Fruit fly (Drosophila melanogaster) whole organism, embryonic: ENCODE data around the gene Acp62F.

Experiments used
- Aef1 ChIP-seq: fragments of 200-800 bp; sonication (Bioruptor generic); IDR thresholded peaks from 3 replicates; pipeline ENCODE4 v1.3.6; 2022; ENCODE audit warnings: missing biosample characterization, missing genetic modification characterization
- CG10654 ChIP-seq: fragments of 200-800 bp; sonication (Bioruptor generic); optimal IDR thresholded peaks from 2 replicates; lab custom pipeline; 2016; ENCODE audit warnings: missing biosample characterization, missing genetic modification characterization
- CG11247 ChIP-seq: fragments of 200-800 bp; sonication (Bioruptor generic); IDR thresholded peaks from 2 replicates; pipeline ENCODE4 v1.3.6; 2022; ENCODE audit warnings: missing biosample characterization, missing genetic modification characterization
- CG14965 ChIP-seq: fragments of 200-800 bp; sonication (Bioruptor generic); optimal IDR thresholded peaks from 2 replicates; lab custom pipeline; 2016; ENCODE audit warnings: missing biosample characterization, missing genetic modification characterization, borderline replicate concordance
- CG15011 ChIP-seq: fragments of 200-800 bp; sonication (Bioruptor generic); optimal IDR thresholded peaks from 3 replicates; lab custom pipeline; 2018; ENCODE audit warnings: missing biosample characterization, mild to moderate bottlenecking, missing genetic modification characterization
- CG1603 ChIP-seq: fragments of 200-800 bp; sonication (Bioruptor generic); optimal IDR thresholded peaks from 2 replicates; lab custom pipeline; 2019; ENCODE audit warnings: missing biosample characterization, mild to moderate bottlenecking, missing genetic modification characterization, moderate library complexity
- CG16813 ChIP-seq: fragments of 200-800 bp; sonication (Bioruptor generic); IDR thresholded peaks from 3 replicates; pipeline ENCODE4 v1.3.6; 2022; ENCODE audit warnings: missing biosample characterization, missing genetic modification characterization; ENCODE audit not compliant: partially characterized antibody
- CG18599 ChIP-seq: fragments of 200-800 bp; sonication (Bioruptor generic); optimal IDR thresholded peaks from 3 replicates; lab custom pipeline; 2017; ENCODE audit warnings: missing biosample characterization, missing genetic modification characterization, mild to moderate bottlenecking, moderate library complexity, missing genetic modification reagents
- CG3281 ChIP-seq: fragments of 200-800 bp; sonication (Bioruptor generic); optimal IDR thresholded peaks from 3 replicates; lab custom pipeline; 2017; ENCODE audit warnings: missing biosample characterization, mild to moderate bottlenecking, missing genetic modification characterization
- CG34224 ChIP-seq: fragments of 200-800 bp; sonication (Bioruptor generic); IDR thresholded peaks from 3 replicates; pipeline ENCODE4 v1.3.6; 2022; ENCODE audit warnings: missing biosample characterization, missing genetic modification characterization; ENCODE audit not compliant: partially characterized antibody
- CG34422 ChIP-seq: fragments of 200-800 bp; sonication (Bioruptor generic); IDR thresholded peaks from 3 replicates; pipeline ENCODE4 v1.3.6; 2022; ENCODE audit warnings: missing biosample characterization, missing genetic modification characterization
- CG6175 ChIP-seq: fragments of 200-800 bp; sonication (Bioruptor generic); IDR thresholded peaks from 3 replicates; pipeline ENCODE4 v1.3.6; 2022; ENCODE audit warnings: missing biosample characterization, missing genetic modification characterization
- CG6654 ChIP-seq: fragments of 200-800 bp; sonication (Bioruptor generic); optimal IDR thresholded peaks from 2 replicates; lab custom pipeline; 2017; ENCODE audit warnings: missing biosample characterization, mild to moderate bottlenecking, missing genetic modification characterization
- CG6791 ChIP-seq: fragments of 200-800 bp; sonication (Bioruptor generic); IDR thresholded peaks from 3 replicates; pipeline ENCODE4 v1.3.6; 2022; ENCODE audit warnings: missing biosample characterization, missing genetic modification characterization; ENCODE audit not compliant: partially characterized antibody
- CG6854 ChIP-seq: fragments of 200-800 bp; sonication (Bioruptor generic); optimal IDR thresholded peaks from 3 replicates; lab custom pipeline; 2017; ENCODE audit warnings: missing biosample characterization, mild to moderate bottlenecking, missing genetic modification characterization
- CG7271 ChIP-seq: fragments of 200-800 bp; sonication (Bioruptor generic); optimal IDR thresholded peaks from 2 replicates; lab custom pipeline; 2018; ENCODE audit warnings: missing biosample characterization, mild to moderate bottlenecking, missing genetic modification characterization, moderate library complexity
- CG8290 ChIP-seq, 3 experiments: fragments of 200-800 bp; sonication (Bioruptor generic); optimal IDR thresholded peaks; 2 replicates each; lab custom pipeline; 2016 to 2019; ENCODE audit warnings: missing biosample characterization in 3 of 3, missing genetic modification characterization in 3 of 3, mild to moderate bottlenecking in 2 of 3, moderate library complexity in 1 of 3
- CG9817 ChIP-seq: fragments of 200-800 bp; sonication (Bioruptor generic); optimal IDR thresholded peaks from 2 replicates; lab custom pipeline; 2018; ENCODE audit warnings: missing biosample characterization, mild to moderate bottlenecking, missing genetic modification characterization, moderate library complexity
- CTCF ChIP-seq: fragments of 200-800 bp; sonication (Bioruptor generic); optimal IDR thresholded peaks from 2 replicates; lab custom pipeline; 2017; ENCODE audit warnings: missing biosample characterization, mild to moderate bottlenecking, missing genetic modification characterization, moderate library complexity
- Chrac-16 ChIP-seq: fragments of 200-800 bp; sonication (Bioruptor generic); optimal IDR thresholded peaks from 3 replicates; lab custom pipeline; 2016; ENCODE audit warnings: missing biosample characterization, missing genetic modification characterization
- Dek ChIP-seq: fragments of 200-800 bp; sonication (Bioruptor generic); optimal IDR thresholded peaks from 3 replicates; lab custom pipeline; 2019; ENCODE audit warnings: missing biosample characterization, mild to moderate bottlenecking, missing genetic modification characterization, moderate library complexity
- Dip2 ChIP-seq: fragments of 200-800 bp; sonication (Bioruptor generic); IDR thresholded peaks from 2 replicates; pipeline ENCODE4 v1.3.6; 2022; ENCODE audit warnings: missing biosample characterization, missing genetic modification characterization
- Doc2 ChIP-seq: fragments of 200-800 bp; sonication (Bioruptor generic); IDR thresholded peaks from 2 replicates; pipeline ENCODE4 v1.3.6; 2022; ENCODE audit warnings: missing biosample characterization, missing genetic modification characterization
- Dp ChIP-seq: fragments of 200-800 bp; sonication (Bioruptor generic); optimal IDR thresholded peaks from 2 replicates; lab custom pipeline; 2018; ENCODE audit warnings: missing biosample characterization, mild to moderate bottlenecking, missing genetic modification characterization, moderate library complexity
- Fer1 ChIP-seq: fragments of 200-800 bp; sonication (Bioruptor generic); optimal IDR thresholded peaks from 2 replicates; lab custom pipeline; 2017; ENCODE audit warnings: missing biosample characterization, mild to moderate bottlenecking, missing genetic modification characterization
- Fer3 ChIP-seq: fragments of 200-800 bp; sonication (Bioruptor generic); optimal IDR thresholded peaks from 2 replicates; lab custom pipeline; 2018; ENCODE audit warnings: missing biosample characterization, mild to moderate bottlenecking, missing genetic modification characterization, moderate library complexity
- GATAe ChIP-seq: fragments of 200-800 bp; sonication (Bioruptor generic); conservative IDR thresholded peaks from 2 replicates; pipeline ENCODE4 v1.3.6; 2022; ENCODE audit warnings: missing biosample characterization, missing genetic modification characterization
- HLH4C ChIP-seq: fragments of 200-800 bp; sonication (Bioruptor generic); IDR thresholded peaks from 3 replicates; pipeline ENCODE4 v1.3.6; 2022; ENCODE audit warnings: missing biosample characterization, missing genetic modification characterization; ENCODE audit not compliant: partially characterized antibody
- HmgZ ChIP-seq: fragments of 200-800 bp; sonication (Bioruptor generic); optimal IDR thresholded peaks from 2 replicates; lab custom pipeline; 2018; ENCODE audit warnings: missing biosample characterization, mild to moderate bottlenecking, missing genetic modification characterization
- MBD-R2 ChIP-seq: fragments of 200-800 bp; sonication (Bioruptor generic); IDR thresholded peaks from 2 replicates; pipeline ENCODE4 v1.3.6; 2022; ENCODE audit warnings: missing biosample characterization, missing genetic modification characterization
- Myb ChIP-seq: fragments of 200-800 bp; sonication (Bioruptor generic); optimal IDR thresholded peaks from 2 replicates; lab custom pipeline; 2016; ENCODE audit warnings: missing biosample characterization, missing genetic modification characterization
- Rfx ChIP-seq: fragments of 200-800 bp; sonication (Bioruptor generic); IDR thresholded peaks from 2 replicates; pipeline ENCODE4 v1.3.6; 2022; ENCODE audit warnings: missing biosample characterization, missing genetic modification characterization
- Sox102F ChIP-seq: fragments of 200-800 bp; sonication (Bioruptor generic); optimal IDR thresholded peaks from 2 replicates; lab custom pipeline; 2018; ENCODE audit warnings: missing biosample characterization, mild to moderate bottlenecking, missing genetic modification characterization, moderate library complexity
- bcd ChIP-seq: fragments of 200-800 bp; sonication (Bioruptor generic); optimal IDR thresholded peaks from 2 replicates; lab custom pipeline; 2017; ENCODE audit warnings: missing biosample characterization, mild to moderate bottlenecking, missing genetic modification characterization
- bsh ChIP-seq, 2 experiments: fragments of 200-800 bp; sonication (Bioruptor generic); optimal IDR thresholded peaks; 2 replicates each; lab custom pipeline; 2017 to 2018; ENCODE audit warnings: mild to moderate bottlenecking in 2 of 2, missing biosample characterization in 2 of 2, missing genetic modification characterization in 2 of 2, moderate library complexity in 1 of 2
- cg ChIP-seq: fragments of 200-800 bp; sonication (Bioruptor generic); optimal IDR thresholded peaks from 3 replicates; lab custom pipeline; 2019; ENCODE audit warnings: missing biosample characterization, mild to moderate bottlenecking, missing genetic modification characterization, moderate library complexity
- dati ChIP-seq: fragments of 200-800 bp; sonication (Bioruptor generic); IDR thresholded peaks from 2 replicates; pipeline ENCODE4 v1.3.6; 2022; ENCODE audit warnings: missing biosample characterization, missing genetic modification characterization
- exex ChIP-seq: fragments of 200-800 bp; sonication (Bioruptor generic); optimal IDR thresholded peaks from 4 replicates; lab custom pipeline; 2018; ENCODE audit warnings: missing biosample characterization, mild to moderate bottlenecking, missing genetic modification characterization, moderate library complexity
- eyg ChIP-seq: fragments of 200-800 bp; sonication (Bioruptor generic); optimal IDR thresholded peaks from 3 replicates; lab custom pipeline; 2016; ENCODE audit warnings: missing biosample characterization, missing genetic modification characterization
- fd3F ChIP-seq: fragments of 200-800 bp; sonication (Bioruptor generic); optimal IDR thresholded peaks from 2 replicates; lab custom pipeline; 2018; ENCODE audit warnings: missing biosample characterization, mild to moderate bottlenecking, missing genetic modification characterization, moderate library complexity
- fd96Cb ChIP-seq: fragments of 200-800 bp; sonication (Bioruptor generic); optimal IDR thresholded peaks from 2 replicates; lab custom pipeline; 2018; ENCODE audit warnings: missing biosample characterization, mild to moderate bottlenecking, missing genetic modification characterization, moderate library complexity
- maf-S ChIP-seq: fragments of 200-800 bp; sonication (Bioruptor generic); optimal IDR thresholded peaks from 2 replicates; lab custom pipeline; 2016; ENCODE audit warnings: missing biosample characterization, missing genetic modification characterization
- org-1 ChIP-seq: fragments of 200-800 bp; sonication (Bioruptor generic); optimal IDR thresholded peaks from 2 replicates; lab custom pipeline; 2017; ENCODE audit warnings: missing biosample characterization, missing genetic modification characterization
- pb ChIP-seq: fragments of 200-800 bp; sonication (Bioruptor generic); optimal IDR thresholded peaks from 3 replicates; lab custom pipeline; 2016; ENCODE audit warnings: missing biosample characterization, missing genetic modification characterization
- ranshi ChIP-seq: fragments of 200-800 bp; sonication (Bioruptor generic); IDR thresholded peaks from 2 replicates; pipeline ENCODE4 v1.3.6; 2022; ENCODE audit warnings: missing biosample characterization, missing genetic modification characterization
- slou ChIP-seq: fragments of 200-800 bp; sonication (Bioruptor generic); optimal IDR thresholded peaks from 3 replicates; lab custom pipeline; 2016; ENCODE audit warnings: missing biosample characterization, missing genetic modification characterization
- so ChIP-seq: fragments of 200-800 bp; sonication (Bioruptor generic); IDR thresholded peaks from 3 replicates; pipeline ENCODE4 v1.3.6; 2022; ENCODE audit warnings: missing biosample characterization, missing genetic modification characterization
- tup ChIP-seq: fragments of 200-800 bp; sonication (Bioruptor generic); optimal IDR thresholded peaks from 2 replicates; lab custom pipeline; 2016; ENCODE audit warnings: missing biosample characterization, mild to moderate bottlenecking, missing genetic modification characterization, moderate library complexity

The Acp62F gene

DNA sequence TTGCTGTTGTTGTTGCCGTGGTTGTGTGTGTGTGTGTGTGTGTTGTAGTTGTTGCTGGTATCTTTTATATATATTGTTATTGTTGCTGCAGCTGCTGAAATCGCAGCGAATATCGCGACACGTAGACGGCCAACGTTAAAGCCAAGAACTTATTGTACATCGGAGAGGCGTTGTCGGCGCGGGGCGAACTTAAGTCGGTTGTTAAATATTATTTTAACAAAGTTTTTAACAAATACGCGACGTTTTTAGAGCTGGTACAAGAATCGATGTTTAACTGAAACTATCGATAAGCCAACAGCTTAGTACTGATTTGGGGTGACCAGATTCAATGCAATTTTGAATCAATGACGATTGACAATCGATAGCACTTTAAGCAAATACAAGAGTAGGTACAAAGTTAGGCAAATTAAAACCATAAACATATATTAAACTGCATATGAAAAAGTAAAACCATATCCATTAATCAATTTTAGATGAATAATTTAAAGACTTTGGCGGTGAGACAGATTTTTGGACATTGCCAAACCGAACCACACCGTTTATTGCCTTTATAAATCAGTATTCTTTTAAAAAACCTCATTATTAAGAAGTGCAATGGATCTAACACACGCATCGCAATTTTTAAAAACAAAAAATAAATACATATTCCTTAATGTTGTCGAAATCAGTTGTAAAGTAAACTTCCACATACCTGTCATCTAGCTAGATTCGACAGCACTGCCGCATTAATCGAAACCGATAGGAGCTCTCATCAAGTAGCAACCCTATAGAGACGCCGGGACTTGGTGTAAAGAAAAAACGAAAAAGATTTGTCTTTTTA, 26.9 kb downstream of the Acp62F start, which contains the start of the genes Mrtf and Non2 (continued):
- TF ChIP-seq Myb (GFP tag; lab: Kevin White, UChicago) (peak; percentile 52), CG18599 (GFP tag; lab: Kevin White, UChicago) (peak; percentile 62), exex (peak; percentile 30), ranshi (peak; percentile 61; the same call in 1 of the 2 replicates), Dip2 (GFP tag; lab: Robert Waterston, UW) (no peak), CG11247 (GFP tag; lab: Robert Waterston, UW) (peak; percentile 34; the same call in 1 of the 2 replicates), CG9817 (tag; lab: Kevin White, UChicago) (peak; percentile 60), dati (GFP tag; lab: Robert Waterston, UW) (no peak), CG6175 (GFP tag; lab: Robert Waterston, UW) (no peak), bsh (GFP tag; optimal IDR thresholded peaks at IDR 0.05; lab: Kevin White, UChicago) (peak in 1 of 2 experiments; percentile 53), cg (GFP tag; lab: Kevin White, UChicago) (peak; percentile 91), so (GFP tag; lab: Robert Waterston, UW) (no peak), fd3F (GFP tag; lab: Kevin White, UChicago) (peak; percentile 45), CG15011 (peak; percentile 32), CG6654 (GFP tag; lab: Kevin White, UChicago) (no peak), org-1 (GFP tag; lab: Kevin White, UChicago) (no peak), CG6854 (peak; percentile 47), bcd (GFP tag; lab: Kevin White, UChicago) (peak; percentile 56), Sox102F (peak; percentile 41), Rfx (GFP tag; lab: Robert Waterston, UW) (peak; percentile 69), tup (GFP tag; lab: Kevin White, UChicago) (peak; percentile 2), CTCF (GFP tag; lab: Kevin White, UChicago) (peak; percentile 19), eyg (GFP tag; lab: Kevin White, UChicago) (peak; percentile 11), CG1603 (tag; lab: Kevin White, UChicago) (peak; percentile 18), slou (GFP tag; lab: Kevin White, UChicago) (no peak), pb (GFP tag; lab: Kevin White, UChicago) (peak; percentile 15), CG10654 (peak; percentile 47), CG8290 (GFP tag; optimal IDR thresholded peaks at IDR 0.05; lab: Kevin White, UChicago) (no peak), CG8290 (tag; optimal IDR thresholded peaks at IDR 0.05; lab: Kevin White, UChicago) (peak in 1 of 2 experiments; percentile 28), fd96Cb (tag; lab: Kevin White, UChicago) (peak; percentile 25), MBD-R2 (GFP tag; lab: Robert Waterston, UW) (peak; percentile 66), Doc2 (GFP tag; lab: Robert Waterston, UW) (no peak), Dek (tag; lab: Kevin White, UChicago) (peak; percentile 50), Fer3 (tag; lab: Kevin White, UChicago) (peak; percentile 49), Dp (GFP tag; lab: Kevin White, UChicago) (peak; percentile 43), Fer1 (GFP tag; lab: Kevin White, UChicago) (peak; percentile 26), maf-S (GFP tag; lab: Kevin White, UChicago) (peak; percentile 57), Aef1 (peak; percentile 57; the same call in 2 of the 3 replicates), CG3281 (GFP tag; lab: Kevin White, UChicago) (peak; percentile 49), CG7271 (no peak), CG34224 (GFP tag; lab: Robert Waterston, UW) (peak; percentile 70), CG6791 (GFP tag; lab: Robert Waterston, UW) (peak; percentile 86), HLH4C (peak; percentile 88), GATAe (no peak), CG34422 (GFP tag; lab: Robert Waterston, UW) (peak; percentile 25; the same call in 1 of the 3 replicates), Chrac-16 (GFP tag; lab: Kevin White, UChicago) (peak; percentile 45), CG14965 (no peak), CG16813 (GFP tag; lab: Robert Waterston, UW) (peak; percentile 81), HmgZ (tag; lab: Kevin White, UChicago) (peak; percentile 54)
